Worm (Caenorhabditis elegans): ENCODE measurements around the gene ZK180.5.

- TF ChIP-seq ama-1 (optimal IDR thresholded peaks at IDR 0.05) (no peak), Y116A8C.19 (tag; optimal IDR thresholded peaks at IDR 0.05; ENCODE audit: borderline replicate concordance) (no peak), nhr-12 (tag; optimal IDR thresholded peaks at IDR 0.05) (no peak), ztf-11 (tag; optimal IDR thresholded peaks at IDR 0.05) (no peak), lin-13 (GFP tag; optimal IDR thresholded peaks at IDR 0.05) (no peak), nhr-28 (tag; optimal IDR thresholded peaks at IDR 0.05) (no peak), hlh-4 (tag; optimal IDR thresholded peaks at IDR 0.05) (no peak), fos-1 (tag; optimal IDR thresholded peaks at IDR 0.05) (no peak), zag-1 (tag; optimal IDR thresholded peaks at IDR 0.05) (no peak), F16B12.6 (tag; optimal IDR thresholded peaks at IDR 0.05) (no peak), lin-14 (GFP tag; optimal IDR thresholded peaks at IDR 0.05) (no peak), aha-1 (tag; optimal IDR thresholded peaks at IDR 0.05) (no peak), mep-1 (tag; optimal IDR thresholded peaks at IDR 0.05) (no peak), lin-39 (tag; optimal IDR thresholded peaks at IDR 0.05) (no peak)
These were observed at the start of gene ZK180.5 for ce11 chrIV:4517066-4517465.

Measured in whole organism, L1 larva.